Worm (Caenorhabditis elegans) whole organism, L3 larva: Measurements from ENCODE around the gene F35H10.10.

Source experiments
- elt-3 ChIP-seq, 3 experiments: fragments of 150-350 bp in 1 of 3; sonication (generic microtip) in 2 of 3; optimal IDR thresholded peaks; 2 replicates in 2 of 3; 4 replicates in 1 of 3; lab custom pipeline; 2014 to 2017; ENCODE audit warnings: missing biosample characterization in 3 of 3, missing genetic modification characterization in 3 of 3
- nhr-23 ChIP-seq: fragments of 150-350 bp; optimal IDR thresholded peaks from 2 replicates; lab custom pipeline; 2014; ENCODE audit warnings: missing biosample characterization, missing genetic modification reagents, missing genetic modification characterization
- sea-2 ChIP-seq: fragments of 150-350 bp; sonication (generic microtip); optimal IDR thresholded peaks from 4 replicates; lab custom pipeline; 2014; ENCODE audit warnings: missing biosample characterization, missing genetic modification reagents, missing genetic modification characterization
- zag-1 ChIP-seq: fragments of 150-350 bp; optimal IDR thresholded peaks from 2 replicates; lab custom pipeline; 2014; ENCODE audit warnings: missing biosample characterization, missing genetic modification characterization

ce11 chrIV:8312105-8312504, 641 bp downstream of the F35H10.10 start:
- no peak for TF ChIP-seq elt-3 (tag; optimal IDR thresholded peaks at IDR 0.05; lab: Kevin White, UChicago)
- no peak for TF ChIP-seq sea-2 (GFP tag; lab: Kevin White, UChicago)
- TF ChIP-seq nhr-23 (tag; lab: Kevin White, UChicago), result no peak
- no peak for TF ChIP-seq zag-1 (tag; lab: Kevin White, UChicago)
